Fruit fly (Drosophila melanogaster) whole organism, pupa: Measurements from ENCODE around the gene kipf.

ENCODE experiments used
- CG10348 ChIP-seq: fragments of 200-800 bp; sonication (Bioruptor generic); IDR thresholded peaks from 2 replicates; pipeline ENCODE4 v1.3.6; 2022; ENCODE audit warnings: missing biosample characterization, missing genetic modification characterization
- CG12605 ChIP-seq: fragments of 200-800 bp; sonication (Bioruptor generic); IDR thresholded peaks from 2 replicates; pipeline ENCODE4 v1.3.6; 2022; ENCODE audit warnings: missing biosample characterization, missing genetic modification characterization
- CG14655 ChIP-seq: fragments of 200-800 bp; sonication (Bioruptor generic); optimal IDR thresholded peaks from 3 replicates; lab custom pipeline; 2017; ENCODE audit warnings: mild to moderate bottlenecking, missing biosample characterization, missing genetic modification reagents, missing genetic modification characterization
- CG32121 ChIP-seq: fragments of 200-800 bp; sonication (Bioruptor generic); IDR thresholded peaks from 2 replicates; pipeline ENCODE4 v1.3.6; 2022; ENCODE audit warnings: missing biosample characterization, missing genetic modification characterization
- CG9948 ChIP-seq: fragments of 200-800 bp; sonication (Bioruptor generic); optimal IDR thresholded peaks from 2 replicates; lab custom pipeline; 2018; ENCODE audit warnings: missing biosample characterization, mild to moderate bottlenecking, missing genetic modification characterization, moderate library complexity
- EcR ChIP-seq: fragments of 200-800 bp; sonication (Bioruptor generic); optimal IDR thresholded peaks from 3 replicates; lab custom pipeline; 2019; ENCODE audit warnings: missing biosample characterization, missing genetic modification characterization, mild to moderate bottlenecking, moderate library complexity, missing genetic modification reagents
- Pif1A ChIP-seq: fragments of 200-800 bp; sonication (Bioruptor generic); optimal IDR thresholded peaks from 3 replicates; lab custom pipeline; 2016; ENCODE audit warnings: missing biosample characterization, missing genetic modification characterization
- Pif1B ChIP-seq: fragments of 200-800 bp; sonication (Bioruptor generic); optimal IDR thresholded peaks from 3 replicates; lab custom pipeline; 2016; ENCODE audit warnings: missing biosample characterization, missing genetic modification characterization
- Snoo ChIP-seq: fragments of 200-800 bp; sonication (Bioruptor generic); optimal IDR thresholded peaks from 3 replicates; lab custom pipeline; 2017; ENCODE audit warnings: missing biosample characterization, mild to moderate bottlenecking, missing genetic modification characterization, inconsistent platforms
- fd96Ca ChIP-seq: fragments of 200-800 bp; sonication (Bioruptor generic); IDR thresholded peaks from 3 replicates; pipeline ENCODE4 v1.3.6; 2022; ENCODE audit warnings: missing biosample characterization, missing genetic modification characterization

DNA sequence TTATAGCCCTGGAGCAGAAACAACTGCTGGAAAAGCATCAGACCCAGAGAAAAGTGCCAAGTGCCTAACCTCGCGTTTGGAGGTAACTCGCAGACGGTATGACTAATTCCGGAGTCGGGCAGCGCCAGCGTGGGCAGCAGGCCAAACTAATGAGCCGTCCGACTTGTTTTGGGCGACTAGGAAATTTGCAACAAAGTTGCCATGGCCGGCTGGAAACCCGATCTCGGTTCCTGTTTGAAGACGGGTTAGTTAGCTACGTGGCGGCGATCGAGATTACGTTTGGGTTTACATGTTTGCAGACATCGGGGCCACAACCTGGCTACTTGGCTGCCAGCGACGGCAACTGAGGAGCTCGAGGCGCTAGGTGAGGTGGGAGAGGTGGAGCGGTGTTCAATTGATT is 43.4 kb downstream of the kipf start:
- TF ChIP-seq CG9948 (no peak), CG12605 (GFP tag; lab: Robert Waterston, UW) (no peak), EcR (GFP tag; lab: Kevin White, UChicago) (no peak), Snoo (tag; lab: Kevin White, UChicago) (no peak), Pif1B (GFP tag; lab: Kevin White, UChicago) (no peak), CG32121 (no peak), fd96Ca (no peak; the same call in 2 of the 3 replicates), CG14655 (GFP tag; lab: Kevin White, UChicago) (no peak), CG10348 (no peak), Pif1A (no peak)
